Fruit fly (Drosophila melanogaster) whole organism, embryonic: ENCODE results near the gene Gr33a.

Experiments used
- Awh ChIP-seq: fragments of 200-800 bp; sonication (Bioruptor generic); IDR thresholded peaks from 2 replicates; pipeline ENCODE4, ENCODE4 v1.3.6; 2022; ENCODE audit warnings: missing biosample characterization, missing genetic modification characterization
- Bdp1 ChIP-seq: fragments of 200-800 bp; sonication (Bioruptor generic); optimal IDR thresholded peaks from 3 replicates; lab custom pipeline; 2016; ENCODE audit warnings: missing biosample characterization, missing genetic modification characterization
- Blimp-1 ChIP-seq: fragments of 200-800 bp; sonication (Bioruptor generic); optimal IDR thresholded peaks from 3 replicates; lab custom pipeline; 2018; ENCODE audit warnings: missing biosample characterization, missing genetic modification characterization, mild to moderate bottlenecking, moderate library complexity, missing genetic modification reagents
- C15 ChIP-seq: fragments of 200-800 bp; sonication (Bioruptor generic); IDR thresholded peaks from 3 replicates; pipeline ENCODE4 v1.3.6; 2022; ENCODE audit warnings: missing biosample characterization, missing genetic modification characterization
- CG10147 ChIP-seq: fragments of 200-800 bp; sonication (Bioruptor generic); optimal IDR thresholded peaks from 2 replicates; lab custom pipeline; 2019; ENCODE audit warnings: missing biosample characterization, mild to moderate bottlenecking, missing genetic modification characterization, moderate library complexity
- CG11093 ChIP-seq: fragments of 200-800 bp; sonication (Bioruptor generic); IDR thresholded peaks from 3 replicates; pipeline ENCODE4 v1.3.6; 2022; ENCODE audit warnings: missing biosample characterization, missing genetic modification characterization
- CG11695 ChIP-seq: fragments of 200-800 bp; sonication (Bioruptor generic); IDR thresholded peaks from 3 replicates; pipeline ENCODE4 v1.3.6; 2022; ENCODE audit warnings: missing biosample characterization, missing genetic modification characterization
- CG12299 ChIP-seq: fragments of 200-800 bp; sonication (Bioruptor generic); optimal IDR thresholded peaks from 2 replicates; lab custom pipeline; 2018; ENCODE audit warnings: missing biosample characterization, mild to moderate bottlenecking, missing genetic modification characterization
- CG13775 ChIP-seq: fragments of 200-800 bp; sonication (Bioruptor generic); optimal IDR thresholded peaks from 3 replicates; lab custom pipeline; 2017; ENCODE audit warnings: missing biosample characterization, mild to moderate bottlenecking, missing genetic modification characterization
- CG14014 ChIP-seq: fragments of 200-800 bp; sonication (Bioruptor generic); IDR thresholded peaks from 2 replicates; pipeline ENCODE4 v1.3.6; 2022; ENCODE audit warnings: missing biosample characterization, missing genetic modification characterization
- CG14710 ChIP-seq: fragments of 200-800 bp; sonication (Bioruptor generic); optimal IDR thresholded peaks from 3 replicates; lab custom pipeline; 2019; ENCODE audit warnings: missing biosample characterization, mild to moderate bottlenecking, missing genetic modification characterization, moderate library complexity
- CG15601 ChIP-seq: fragments of 200-800 bp; sonication (Bioruptor generic); optimal IDR thresholded peaks from 3 replicates; lab custom pipeline; 2019; ENCODE audit warnings: missing biosample characterization, mild to moderate bottlenecking, missing genetic modification characterization, moderate library complexity
- CG17328 ChIP-seq: fragments of 200-800 bp; sonication (Bioruptor generic); IDR thresholded peaks from 2 replicates; pipeline ENCODE4 v1.3.6; 2022; ENCODE audit warnings: missing biosample characterization, missing genetic modification characterization
- CG17612 ChIP-seq: fragments of 200-800 bp; sonication (Bioruptor generic); IDR thresholded peaks from 2 replicates; pipeline ENCODE4 v1.3.6; 2022; ENCODE audit warnings: missing biosample characterization, missing genetic modification characterization
- CG17802 ChIP-seq: fragments of 200-800 bp; sonication (Bioruptor generic); optimal IDR thresholded peaks from 2 replicates; lab custom pipeline; 2018; ENCODE audit warnings: missing biosample characterization, mild to moderate bottlenecking, missing genetic modification characterization, moderate library complexity
- CG30020 ChIP-seq: fragments of 200-800 bp; optimal IDR thresholded peaks from 2 replicates; lab custom pipeline; 2019; ENCODE audit warnings: missing biosample characterization, mild to moderate bottlenecking, missing genetic modification characterization, moderate library complexity
- CG32532 ChIP-seq: fragments of 200-800 bp; sonication (Bioruptor generic); IDR thresholded peaks from 2 replicates; pipeline ENCODE4 v1.3.6; 2022; ENCODE audit warnings: missing biosample characterization, missing genetic modification characterization
- CG34422 ChIP-seq: fragments of 200-800 bp; sonication (Bioruptor generic); IDR thresholded peaks from 3 replicates; pipeline ENCODE4 v1.3.6; 2022; ENCODE audit warnings: missing biosample characterization, missing genetic modification characterization
- CG3847 ChIP-seq: fragments of 200-800 bp; sonication (Bioruptor generic); IDR thresholded peaks from 2 replicates; pipeline ENCODE4 v1.3.6; 2022; ENCODE audit warnings: missing biosample characterization, missing genetic modification characterization
- CG43689 ChIP-seq: fragments of 200-800 bp; sonication (Bioruptor generic); IDR thresholded peaks from 2 replicates; pipeline ENCODE4 v1.3.6; 2022; ENCODE audit warnings: missing biosample characterization, missing genetic modification characterization
- CG4707 ChIP-seq: fragments of 200-800 bp; sonication (Bioruptor generic); optimal IDR thresholded peaks from 2 replicates; lab custom pipeline; 2018; ENCODE audit warnings: missing biosample characterization, mild to moderate bottlenecking, missing genetic modification characterization, moderate library complexity
- CG6272 ChIP-seq: fragments of 200-800 bp; sonication (Bioruptor generic); IDR thresholded peaks from 2 replicates; pipeline ENCODE4 v1.3.6; 2022; ENCODE audit warnings: missing biosample characterization, missing genetic modification characterization
- CG7556 ChIP-seq: fragments of 200-800 bp; sonication (Bioruptor generic); optimal IDR thresholded peaks from 2 replicates; lab custom pipeline; 2017; ENCODE audit warnings: missing biosample characterization, mild to moderate bottlenecking, missing genetic modification characterization
- CG8765 ChIP-seq: fragments of 200-800 bp; sonication (Bioruptor generic); IDR thresholded peaks from 2 replicates; pipeline ENCODE4 v1.3.6; 2022; ENCODE audit warnings: missing biosample characterization, missing genetic modification characterization
- Camta ChIP-seq: fragments of 200-800 bp; sonication (Bioruptor generic); optimal IDR thresholded peaks from 2 replicates; lab custom pipeline; 2016; ENCODE audit warnings: missing biosample characterization, missing genetic modification characterization
- Dad ChIP-seq: fragments of 200-800 bp; sonication (Bioruptor generic); optimal IDR thresholded peaks from 3 replicates; lab custom pipeline; 2016; ENCODE audit warnings: missing biosample characterization, missing genetic modification characterization
- Dip3 ChIP-seq: fragments of 200-800 bp; sonication (Bioruptor generic); optimal IDR thresholded peaks from 3 replicates; lab custom pipeline; 2016; ENCODE audit warnings: missing biosample characterization, missing genetic modification characterization
- Dp ChIP-seq: fragments of 200-800 bp; sonication (Bioruptor generic); optimal IDR thresholded peaks from 2 replicates; lab custom pipeline; 2018; ENCODE audit warnings: missing biosample characterization, mild to moderate bottlenecking, missing genetic modification characterization, moderate library complexity
- E2f2 ChIP-seq: fragments of 200-800 bp; sonication (Bioruptor generic); IDR thresholded peaks from 2 replicates; pipeline ENCODE4 v1.3.6; 2022; ENCODE audit warnings: missing biosample characterization, missing genetic modification characterization
- Ets65A ChIP-seq: fragments of 200-800 bp; sonication (Bioruptor generic); peaks from one replicate; lab custom pipeline; 2016; ENCODE audit warnings: missing biosample characterization, missing genetic modification characterization
- Hand ChIP-seq: fragments of 200-800 bp; sonication (Bioruptor generic); optimal IDR thresholded peaks from 2 replicates; lab custom pipeline; 2017; ENCODE audit warnings: mild to moderate bottlenecking, missing biosample characterization, missing genetic modification reagents, missing genetic modification characterization
- Hey ChIP-seq: fragments of 200-800 bp; sonication (Bioruptor generic); optimal IDR thresholded peaks from 3 replicates; lab custom pipeline; 2018; ENCODE audit warnings: missing biosample characterization, mild to moderate bottlenecking, missing genetic modification characterization
- Hsf ChIP-seq: fragments of 200-800 bp; sonication (Bioruptor generic); optimal IDR thresholded peaks from 3 replicates; lab custom pipeline; 2016; ENCODE audit warnings: missing biosample characterization, missing genetic modification characterization
- Med ChIP-seq: fragments of 200-800 bp; sonication (Bioruptor generic); peaks from one replicate; lab custom pipeline; 2016; ENCODE audit warnings: missing biosample characterization, missing genetic modification characterization, mild to moderate bottlenecking, inconsistent platforms, moderate library complexity
- NFAT ChIP-seq: fragments of 200-800 bp; sonication (Bioruptor generic); IDR thresholded peaks from 2 replicates; pipeline ENCODE4 v1.3.6; 2022; ENCODE audit warnings: missing biosample characterization, missing genetic modification characterization
- ap ChIP-seq: fragments of 200-800 bp; sonication (Bioruptor generic); IDR thresholded peaks from 2 replicates; pipeline ENCODE4 v1.3.6; 2022; ENCODE audit warnings: missing biosample characterization, missing genetic modification characterization
- btn ChIP-seq: fragments of 200-800 bp; sonication (Bioruptor generic); optimal IDR thresholded peaks from 2 replicates; lab custom pipeline; 2016; ENCODE audit warnings: missing biosample characterization, missing genetic modification characterization
- chinmo ChIP-seq: fragments of 200-800 bp; sonication (Bioruptor generic); IDR thresholded peaks from 4 replicates; pipeline ENCODE4 v1.3.6; 2022; ENCODE audit warnings: missing biosample characterization, missing genetic modification characterization; ENCODE audit not compliant: partially characterized antibody
- eve ChIP-seq, 2 experiments: fragments of >200 bp; optimal IDR thresholded peaks; 2 replicates each; lab custom pipeline; 2017; ENCODE audit warnings: missing biosample characterization in 2 of 2, missing genetic modification characterization in 2 of 2
- fd64A ChIP-seq: fragments of 200-800 bp; sonication (Bioruptor generic); optimal IDR thresholded peaks from 3 replicates; lab custom pipeline; 2018; ENCODE audit warnings: missing biosample characterization, mild to moderate bottlenecking, missing genetic modification characterization
- fd96Cb ChIP-seq: fragments of 200-800 bp; sonication (Bioruptor generic); optimal IDR thresholded peaks from 2 replicates; lab custom pipeline; 2018; ENCODE audit warnings: missing biosample characterization, mild to moderate bottlenecking, missing genetic modification characterization, moderate library complexity
- gcm ChIP-seq: fragments of 200-800 bp; sonication (Bioruptor generic); optimal IDR thresholded peaks from 2 replicates; lab custom pipeline; 2019; ENCODE audit warnings: missing biosample characterization, mild to moderate bottlenecking, missing genetic modification characterization, moderate library complexity
- gt ChIP-seq: fragments of 200-800 bp; sonication (Bioruptor generic); IDR thresholded peaks from 2 replicates; pipeline ENCODE4 v1.3.6; 2022; ENCODE audit warnings: missing biosample characterization, missing genetic modification characterization
- hth ChIP-seq: fragments of >200 bp; optimal IDR thresholded peaks from 2 replicates; lab custom pipeline; 2017; ENCODE audit warnings: inconsistent platforms
- jigr1 ChIP-seq: fragments of 200-800 bp; sonication (Bioruptor generic); IDR thresholded peaks from 3 replicates; pipeline ENCODE4 v1.3.6; 2022; ENCODE audit warnings: missing biosample characterization, missing genetic modification characterization
- p53 ChIP-seq: fragments of 200-800 bp; sonication (Bioruptor generic); optimal IDR thresholded peaks from 2 replicates; lab custom pipeline; 2016; ENCODE audit warnings: missing biosample characterization, missing genetic modification characterization
- row ChIP-seq: fragments of 200-800 bp; sonication (Bioruptor generic); IDR thresholded peaks from 3 replicates; pipeline ENCODE4 v1.3.6; 2022; ENCODE audit warnings: missing biosample characterization, missing genetic modification characterization
- sr ChIP-seq: fragments of 200-800 bp; sonication (Bioruptor generic); IDR thresholded peaks from 3 replicates; pipeline ENCODE4 v1.3.6; 2022; ENCODE audit warnings: missing biosample characterization, missing genetic modification characterization
- stc ChIP-seq: fragments of 200-800 bp; sonication (Bioruptor generic); IDR thresholded peaks from 2 replicates; pipeline ENCODE4 v1.3.6; 2022; ENCODE audit warnings: missing biosample characterization, missing genetic modification characterization
- trem ChIP-seq: fragments of 200-800 bp; optimal IDR thresholded peaks from 3 replicates; lab custom pipeline; 2019; ENCODE audit warnings: missing biosample characterization, mild to moderate bottlenecking, missing genetic modification characterization, moderate library complexity
- vnd ChIP-seq: fragments of 200-800 bp; sonication (Bioruptor generic); IDR thresholded peaks from 3 replicates; pipeline ENCODE4 v1.3.6; 2022; ENCODE audit warnings: missing biosample characterization, missing genetic modification characterization; ENCODE audit not compliant: partially characterized antibody
- vvl ChIP-seq: fragments of 200-800 bp; sonication (Bioruptor generic); IDR thresholded peaks from 2 replicates; pipeline ENCODE4 v1.3.6; 2022; ENCODE audit warnings: missing biosample characterization, missing genetic modification characterization

The Gr33a gene

dm6 chr2L:12172536-12173234 lies 34.9 kb downstream of the Gr33a start, which contains the start of the genes CG6583 and crok (continued):
- TF ChIP-seq hth (lab: Kevin White, UChicago): no peak
- TF ChIP-seq CG32532 (GFP tag; lab: Robert Waterston, UW): no peak
- no peak for TF ChIP-seq CG11093 (GFP tag; lab: Robert Waterston, UW)
- TF ChIP-seq C15: no peak
- no peak for TF ChIP-seq p53 (GFP tag; lab: Kevin White, UChicago)
- TF ChIP-seq row (GFP tag; lab: Robert Waterston, UW): no peak
- peak; percentile 53 for TF ChIP-seq Med (GFP tag; lab: Kevin White, UChicago)
- no peak; the same call in 1 of the 2 replicates for TF ChIP-seq CG17328
- TF ChIP-seq Bdp1 (GFP tag; lab: Kevin White, UChicago): no peak
- TF ChIP-seq chinmo (GFP tag; lab: Robert Waterston, UW): no peak
- no peak for TF ChIP-seq CG7556 (GFP tag; lab: Kevin White, UChicago)
- TF ChIP-seq Camta (GFP tag; lab: Kevin White, UChicago): no peak
- no peak for TF ChIP-seq CG34422 (GFP tag; lab: Robert Waterston, UW)
- TF ChIP-seq CG15601 (tag; lab: Kevin White, UChicago): peak; percentile 58
- peak; percentile 78 for TF ChIP-seq CG14710 (tag; lab: Kevin White, UChicago)
- no peak for TF ChIP-seq eve (GFP tag; optimal IDR thresholded peaks at IDR 0.05; lab: Kevin White, UChicago)
- peak; percentile 66 for TF ChIP-seq CG3847 (GFP tag; lab: Robert Waterston, UW)
- no peak for TF ChIP-seq fd64A
- TF ChIP-seq vvl (GFP tag; lab: Robert Waterston, UW): no peak
- no peak for TF ChIP-seq Hsf
- no peak for TF ChIP-seq CG11695 (GFP tag; lab: Robert Waterston, UW)
- TF ChIP-seq vnd: no peak
- TF ChIP-seq CG17612 (GFP tag; lab: Robert Waterston, UW): no peak
- no peak for TF ChIP-seq Awh (GFP tag; lab: Robert Waterston, UW)
- TF ChIP-seq gt: no peak
- TF ChIP-seq fd96Cb: no peak
- peak; percentile 57 for TF ChIP-seq Ets65A (GFP tag; lab: Kevin White, UChicago)
- no peak for TF ChIP-seq Dip3 (GFP tag; lab: Kevin White, UChicago)
- TF ChIP-seq CG13775 (GFP tag; lab: Kevin White, UChicago): no peak
- TF ChIP-seq CG10147 (GFP tag; lab: Kevin White, UChicago): no peak
- no peak for TF ChIP-seq CG8765 (GFP tag; lab: Robert Waterston, UW)
- no peak for TF ChIP-seq sr (GFP tag; lab: Robert Waterston, UW)
- no peak for TF ChIP-seq Dad (GFP tag; lab: Kevin White, UChicago)
- no peak for TF ChIP-seq jigr1 (GFP tag; lab: Robert Waterston, UW)
- no peak for TF ChIP-seq CG12299 (tag; lab: Kevin White, UChicago)
- no peak for TF ChIP-seq CG43689 (GFP tag; lab: Robert Waterston, UW)
- TF ChIP-seq E2f2: peak; percentile 52
- peak; percentile 58 for TF ChIP-seq gcm (GFP tag; lab: Kevin White, UChicago)
- TF ChIP-seq Blimp-1 (GFP tag; lab: Kevin White, UChicago): no peak
- TF ChIP-seq Hand (GFP tag; lab: Kevin White, UChicago): no peak
- TF ChIP-seq CG4707 (GFP tag; lab: Kevin White, UChicago): no peak
- TF ChIP-seq Dp (GFP tag; lab: Kevin White, UChicago): peak; percentile 44
- TF ChIP-seq stc: no peak
- no peak for TF ChIP-seq CG30020 (tag; lab: Kevin White, UChicago)
- no peak for TF ChIP-seq NFAT
- TF ChIP-seq ap (GFP tag; lab: Robert Waterston, UW): no peak
- no peak for TF ChIP-seq CG14014 (GFP tag; lab: Robert Waterston, UW)
- no peak for TF ChIP-seq CG6272 (GFP tag; lab: Robert Waterston, UW)
- no peak for TF ChIP-seq Hey
- no peak for TF ChIP-seq btn (GFP tag; lab: Kevin White, UChicago)
- no peak for TF ChIP-seq CG17802 (tag; lab: Kevin White, UChicago)
- peak; percentile 62 for TF ChIP-seq trem (tag; lab: Kevin White, UChicago)
